In the genomic region with DNA sequence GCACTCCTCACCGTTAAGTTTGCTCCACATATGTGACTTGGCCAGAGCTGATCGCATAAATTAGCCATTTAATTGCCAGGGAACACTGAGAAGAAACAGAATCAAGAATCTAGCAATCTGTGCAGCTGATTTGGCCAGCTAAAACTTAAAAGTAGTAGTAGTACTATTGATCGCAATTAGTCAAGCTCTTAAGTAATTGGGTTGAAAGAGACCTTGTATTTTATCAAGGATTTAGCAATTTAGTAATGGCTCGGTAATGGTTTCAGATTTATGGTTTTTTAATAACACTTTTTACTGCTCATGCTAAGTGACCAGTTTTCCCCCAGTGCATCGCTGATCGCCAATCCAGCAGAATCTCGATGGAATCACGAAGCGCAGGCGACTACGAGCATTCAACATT, we compare ENCODE assay signal across 1 fruit fly cellular context.
TF ChIP-seq lines count a peak whose summit lies in the region.

No protein-coding gene starts in this region.

TF ChIP-seq in whole organism, prepupa, 60 proteins besides CTCF, POLR2A, EP300 and RAD21 (continued from another document):
- peak; percentile 54 for TF ChIP-seq CG10669 (GFP tag; optimal IDR thresholded peaks at IDR 0.05; lab: Kevin White, UChicago)
- peak; percentile 2 for TF ChIP-seq dsx (GFP tag; optimal IDR thresholded peaks at IDR 0.05; lab: Kevin White, UChicago; ENCODE audit: poor library complexity, severe bottlenecking)
- no peak for TF ChIP-seq Smox (GFP tag; optimal IDR thresholded peaks at IDR 0.05; lab: Kevin White, UChicago)
- TF ChIP-seq net (GFP tag; optimal IDR thresholded peaks at IDR 0.05; lab: Kevin White, UChicago): peak; percentile 20
- peak; percentile 56 for TF ChIP-seq svp (GFP tag; lab: Kevin White, UChicago)
- TF ChIP-seq Hr38 (GFP tag; optimal IDR thresholded peaks at IDR 0.05; lab: Kevin White, UChicago): no peak
